Fruit fly (Drosophila melanogaster) whole organism, embryonic: Measurements from ENCODE around the gene Mst57Db.

Experiments
- Aef1 ChIP-seq: fragments of 200-800 bp; sonication (Bioruptor generic); IDR thresholded peaks from 3 replicates; pipeline ENCODE4 v1.3.6; 2022; ENCODE audit warnings: missing biosample characterization, missing genetic modification characterization
- BEAF-32 ChIP-seq: fragments of 200-800 bp; sonication (Bioruptor generic); optimal IDR thresholded peaks from 3 replicates; lab custom pipeline; 2017; ENCODE audit warnings: missing biosample characterization, missing genetic modification characterization, mild to moderate bottlenecking, moderate library complexity, missing genetic modification reagents
- Bteb2 ChIP-seq: fragments of 200-800 bp; sonication (Bioruptor generic); optimal IDR thresholded peaks from 2 replicates; lab custom pipeline; 2016; ENCODE audit warnings: missing biosample characterization, missing genetic modification characterization
- CG10321 ChIP-seq: fragments of 200-800 bp; sonication (Bioruptor generic); IDR thresholded peaks from 2 replicates; pipeline ENCODE4 v1.3.6; 2022; ENCODE audit warnings: missing biosample characterization, missing genetic modification characterization
- CG10462 ChIP-seq: fragments of 200-800 bp; sonication (Bioruptor generic); optimal IDR thresholded peaks from 2 replicates; lab custom pipeline; 2016; ENCODE audit warnings: missing biosample characterization, missing genetic modification characterization
- CG11085 ChIP-seq: fragments of 200-800 bp; sonication (Bioruptor generic); IDR thresholded peaks from 2 replicates; pipeline ENCODE4 v1.3.6; 2022; ENCODE audit warnings: missing biosample characterization, missing genetic modification characterization
- CG12155 ChIP-seq: fragments of 200-800 bp; sonication (Bioruptor generic); optimal IDR thresholded peaks from 3 replicates; lab custom pipeline; 2016; ENCODE audit warnings: missing biosample characterization, missing genetic modification characterization
- CG12391 ChIP-seq: fragments of 200-800 bp; sonication (Bioruptor generic); optimal IDR thresholded peaks from 3 replicates; lab custom pipeline; 2018; ENCODE audit warnings: missing biosample characterization, mild to moderate bottlenecking, missing genetic modification characterization, moderate library complexity
- CG13424 ChIP-seq: fragments of 200-800 bp; sonication (Bioruptor generic); optimal IDR thresholded peaks from 2 replicates; lab custom pipeline; 2019; ENCODE audit warnings: missing biosample characterization, mild to moderate bottlenecking, missing genetic modification characterization, moderate library complexity
- CG15514 ChIP-seq: fragments of 200-800 bp; sonication (Bioruptor generic); optimal IDR thresholded peaks from 3 replicates; lab custom pipeline; 2017; ENCODE audit warnings: missing biosample characterization, missing genetic modification characterization, mild to moderate bottlenecking, moderate library complexity, missing genetic modification reagents
- CG1602 ChIP-seq: fragments of 200-800 bp; sonication (Bioruptor generic); optimal IDR thresholded peaks from 3 replicates; lab custom pipeline; 2016; ENCODE audit warnings: missing biosample characterization, missing genetic modification characterization
- CG16863 ChIP-seq: fragments of 200-800 bp; sonication (Bioruptor generic); optimal IDR thresholded peaks from 3 replicates; lab custom pipeline; 2016; ENCODE audit warnings: missing biosample characterization, missing genetic modification characterization
- CG17328 ChIP-seq: fragments of 200-800 bp; sonication (Bioruptor generic); IDR thresholded peaks from 2 replicates; pipeline ENCODE4 v1.3.6; 2022; ENCODE audit warnings: missing biosample characterization, missing genetic modification characterization
- CG18476 ChIP-seq: fragments of 200-800 bp; sonication (Bioruptor generic); optimal IDR thresholded peaks from 2 replicates; lab custom pipeline; 2016; ENCODE audit warnings: missing biosample characterization, mild to moderate bottlenecking, missing genetic modification characterization
- CG2120 ChIP-seq: fragments of 200-800 bp; sonication (Bioruptor generic); optimal IDR thresholded peaks from 3 replicates; lab custom pipeline; 2016; ENCODE audit warnings: missing biosample characterization, missing genetic modification characterization
- CG3407 ChIP-seq: fragments of 200-800 bp; sonication (Bioruptor generic); optimal IDR thresholded peaks from 2 replicates; lab custom pipeline; 2018; ENCODE audit warnings: missing biosample characterization, mild to moderate bottlenecking, missing genetic modification characterization
- CG4617 ChIP-seq: fragments of 200-800 bp; sonication (Bioruptor generic); optimal IDR thresholded peaks from 3 replicates; lab custom pipeline; 2016; ENCODE audit warnings: missing biosample characterization, missing genetic modification characterization, borderline replicate concordance
- CG5180 ChIP-seq: fragments of 200-800 bp; sonication (Bioruptor generic); optimal IDR thresholded peaks from 3 replicates; lab custom pipeline; 2017; ENCODE audit warnings: missing biosample characterization, missing genetic modification characterization, mild to moderate bottlenecking, moderate library complexity, missing genetic modification reagents
- CG8388 ChIP-seq: fragments of 200-800 bp; sonication (Bioruptor generic); optimal IDR thresholded peaks from 2 replicates; lab custom pipeline; 2019; ENCODE audit warnings: missing biosample characterization, mild to moderate bottlenecking, missing genetic modification characterization, moderate library complexity
- CoRest ChIP-seq: fragments of 200-800 bp; sonication (Bioruptor generic); optimal IDR thresholded peaks from 3 replicates; lab custom pipeline; 2018; ENCODE audit warnings: missing biosample characterization, mild to moderate bottlenecking, missing genetic modification characterization, moderate library complexity
- Dp ChIP-seq: fragments of 200-800 bp; sonication (Bioruptor generic); optimal IDR thresholded peaks from 2 replicates; lab custom pipeline; 2018; ENCODE audit warnings: missing biosample characterization, mild to moderate bottlenecking, missing genetic modification characterization, moderate library complexity
- Dref ChIP-seq: fragments of 200-800 bp; sonication (Bioruptor generic); IDR thresholded peaks from 2 replicates; pipeline ENCODE4 v1.3.6; 2022; ENCODE audit warnings: missing biosample characterization, missing genetic modification characterization
- Elba2 ChIP-seq: fragments of 200-800 bp; sonication (Bioruptor generic); optimal IDR thresholded peaks from 3 replicates; lab custom pipeline; 2016; ENCODE audit warnings: missing biosample characterization, missing genetic modification characterization
- Fer2 ChIP-seq: fragments of 200-800 bp; sonication (Bioruptor generic); optimal IDR thresholded peaks from 2 replicates; lab custom pipeline; 2018; ENCODE audit warnings: missing biosample characterization, mild to moderate bottlenecking, missing genetic modification characterization, moderate library complexity
- Hmx ChIP-seq: fragments of 200-800 bp; sonication (Bioruptor generic); optimal IDR thresholded peaks from 2 replicates; lab custom pipeline; 2016; ENCODE audit warnings: missing biosample characterization, missing genetic modification characterization
- Hr51 ChIP-seq, 2 experiments: fragments of 200-800 bp; sonication (Bioruptor generic); optimal IDR thresholded peaks; 2 replicates in 1 of 2; 3 replicates in 1 of 2; lab custom pipeline; 2016 to 2018; ENCODE audit warnings: missing biosample characterization in 2 of 2, missing genetic modification characterization in 2 of 2, mild to moderate bottlenecking in 1 of 2, moderate library complexity in 1 of 2
- Lpt ChIP-seq: fragments of >200 bp; optimal IDR thresholded peaks from 2 replicates; lab custom pipeline; 2018; ENCODE audit warnings: missing biosample characterization, missing genetic modification characterization
- NC2α ChIP-seq: fragments of 200-800 bp; sonication (Bioruptor generic); optimal IDR thresholded peaks from 2 replicates; lab custom pipeline; 2016; ENCODE audit warnings: missing biosample characterization, missing genetic modification characterization
- Ptx1 ChIP-seq: fragments of 200-800 bp; sonication (Bioruptor generic); IDR thresholded peaks from 2 replicates; pipeline ENCODE4 v1.3.6; 2022; ENCODE audit warnings: missing biosample characterization, missing genetic modification characterization
- al ChIP-seq: fragments of 200-800 bp; sonication (Bioruptor generic); IDR thresholded peaks from 2 replicates; pipeline ENCODE4 v1.3.6; 2022; ENCODE audit warnings: missing biosample characterization, missing genetic modification characterization
- ato ChIP-seq: fragments of 200-800 bp; sonication (Bioruptor generic); IDR thresholded peaks from 2 replicates; pipeline ENCODE4 v1.3.6; 2022; ENCODE audit warnings: missing biosample characterization, missing genetic modification characterization; ENCODE audit not compliant: partially characterized antibody
- bbx ChIP-seq: fragments of 200-800 bp; sonication (Bioruptor generic); IDR thresholded peaks from 2 replicates; pipeline ENCODE4 v1.3.6; 2022; ENCODE audit warnings: missing biosample characterization, missing genetic modification characterization; ENCODE audit not compliant: partially characterized antibody
- cad ChIP-seq: fragments of >200 bp; optimal IDR thresholded peaks from 2 replicates; lab custom pipeline; 2017; ENCODE audit warnings: missing biosample characterization, missing genetic modification characterization
- chif ChIP-seq, 2 experiments: fragments of 200-800 bp; sonication (Bioruptor generic); optimal IDR thresholded peaks; 3 replicates each; lab custom pipeline; 2016; ENCODE audit warnings: missing biosample characterization in 2 of 2, missing genetic modification characterization in 2 of 2
- cwo ChIP-seq: fragments of 200-800 bp; sonication (Bioruptor generic); optimal IDR thresholded peaks from 3 replicates; lab custom pipeline; 2017; ENCODE audit warnings: missing biosample characterization, missing genetic modification characterization, mild to moderate bottlenecking, moderate library complexity, missing genetic modification reagents
- dan ChIP-seq: fragments of 200-800 bp; sonication (Bioruptor generic); IDR thresholded peaks from 2 replicates; pipeline ENCODE4 v1.3.6; 2022; ENCODE audit warnings: missing biosample characterization, missing genetic modification characterization
- danr ChIP-seq: fragments of 200-800 bp; sonication (Bioruptor generic); IDR thresholded peaks from 2 replicates; pipeline ENCODE4 v1.3.6; 2022; ENCODE audit warnings: missing biosample characterization, missing genetic modification characterization
- disco-r ChIP-seq: fragments of 200-800 bp; sonication (Bioruptor generic); optimal IDR thresholded peaks from 2 replicates; lab custom pipeline; 2016; ENCODE audit warnings: missing biosample characterization, missing genetic modification characterization
- dm ChIP-seq: fragments of 200-800 bp; sonication (Bioruptor generic); optimal IDR thresholded peaks from 3 replicates; lab custom pipeline; 2016; ENCODE audit warnings: missing biosample characterization, missing genetic modification characterization
- dmrt99B ChIP-seq: fragments of 200-800 bp; sonication (Bioruptor generic); optimal IDR thresholded peaks from 2 replicates; lab custom pipeline; 2018; ENCODE audit warnings: missing biosample characterization, mild to moderate bottlenecking, missing genetic modification characterization, moderate library complexity
- ewg ChIP-seq: fragments of 200-800 bp; sonication (Bioruptor generic); optimal IDR thresholded peaks from 3 replicates; lab custom pipeline; 2017; ENCODE audit warnings: mild to moderate bottlenecking, missing biosample characterization, missing genetic modification reagents, missing genetic modification characterization
- hkb ChIP-seq, 2 experiments: fragments of 200-800 bp in 1 of 2; fragments of >200 bp in 1 of 2; sonication (Bioruptor generic) in 1 of 2; IDR thresholded peaks in 1 of 2; optimal IDR thresholded peaks in 1 of 2; 2 replicates each; pipeline versions ENCODE4 v1.3.6 to Lab custom; 2017 to 2022; ENCODE audit warnings: missing biosample characterization in 1 of 2, missing genetic modification characterization in 1 of 2
- insv ChIP-seq, 2 experiments: fragments of 200-800 bp; sonication (Bioruptor generic); optimal IDR thresholded peaks; 3 replicates each; lab custom pipeline; 2016 to 2018; ENCODE audit warnings: missing biosample characterization in 2 of 2, missing genetic modification characterization in 2 of 2
- kah ChIP-seq: fragments of 200-800 bp; sonication (Bioruptor generic); optimal IDR thresholded peaks from 2 replicates; lab custom pipeline; 2018; ENCODE audit warnings: missing biosample characterization, mild to moderate bottlenecking, missing genetic modification characterization
- kay ChIP-seq: fragments of 200-800 bp; sonication (Bioruptor generic); optimal IDR thresholded peaks from 2 replicates; lab custom pipeline; 2016; ENCODE audit warnings: missing biosample characterization, missing genetic modification characterization
- ken ChIP-seq: fragments of 200-800 bp; sonication (Bioruptor generic); IDR thresholded peaks from 3 replicates; pipeline ENCODE4 v1.3.6; 2022; ENCODE audit warnings: missing biosample characterization, missing genetic modification characterization
- kni ChIP-seq: fragments of 200-800 bp; sonication (Bioruptor generic); optimal IDR thresholded peaks from 3 replicates; lab custom pipeline; 2017; ENCODE audit warnings: mild to moderate bottlenecking, missing biosample characterization, missing genetic modification reagents, missing genetic modification characterization
- run ChIP-seq: fragments of 200-800 bp; sonication (Bioruptor generic); optimal IDR thresholded peaks from 3 replicates; lab custom pipeline; 2018; ENCODE audit warnings: missing biosample characterization, mild to moderate bottlenecking, missing genetic modification characterization
- scrt ChIP-seq: fragments of 200-800 bp; sonication (Bioruptor generic); optimal IDR thresholded peaks from 2 replicates; lab custom pipeline; 2018; ENCODE audit warnings: missing biosample characterization, mild to moderate bottlenecking, missing genetic modification characterization, moderate library complexity
- tin ChIP-seq: fragments of 200-800 bp; sonication (Bioruptor generic); optimal IDR thresholded peaks from 3 replicates; lab custom pipeline; 2016; ENCODE audit warnings: missing biosample characterization, missing genetic modification characterization

The Mst57Db gene

DNA sequence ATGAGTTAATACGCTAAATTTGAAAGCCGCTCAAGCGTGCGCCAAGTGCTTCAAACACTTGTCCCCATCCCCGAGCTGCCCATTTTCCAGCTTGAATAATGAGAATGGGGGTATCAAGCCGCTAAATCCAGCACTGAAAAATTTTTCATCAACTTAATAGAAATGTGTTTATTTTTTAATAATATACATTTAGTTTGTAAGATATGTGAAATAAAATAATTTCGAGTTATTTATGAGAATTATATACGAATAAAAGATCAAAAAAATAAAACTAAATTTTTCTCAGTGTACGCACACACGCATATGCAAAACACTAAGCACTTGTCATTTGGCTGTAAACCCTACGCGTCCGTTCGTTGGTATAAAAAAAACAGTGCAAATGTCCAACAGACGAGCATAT lies 24.1 kb upstream of the Mst57Db start (continued):
- TF ChIP-seq BEAF-32 (GFP tag; lab: Kevin White, UChicago) = no peak
- TF ChIP-seq CG13424 (tag; lab: Kevin White, UChicago) = peak; percentile 18
- TF ChIP-seq CG16863 = no peak
- TF ChIP-seq ato (GFP tag; lab: Robert Waterston, UW) = no peak
- TF ChIP-seq NC2α (GFP tag; lab: Kevin White, UChicago) = no peak
- no peak for TF ChIP-seq Dp (GFP tag; lab: Kevin White, UChicago)
- no peak for TF ChIP-seq dm (GFP tag; lab: Kevin White, UChicago)
- no peak for TF ChIP-seq cad
- no peak for TF ChIP-seq disco-r (GFP tag; lab: Kevin White, UChicago)
- no peak for TF ChIP-seq run (tag; lab: Kevin White, UChicago)
- TF ChIP-seq CG1602 (GFP tag; lab: Kevin White, UChicago) = no peak
- no peak for TF ChIP-seq Fer2 (tag; lab: Kevin White, UChicago)
- TF ChIP-seq Ptx1 (GFP tag; lab: Robert Waterston, UW) = peak; percentile 16; the same call in 1 of the 2 replicates
- no peak for TF ChIP-seq kni (GFP tag; lab: Kevin White, UChicago)
- TF ChIP-seq cwo (GFP tag; lab: Kevin White, UChicago) = peak; percentile 25
- TF ChIP-seq dmrt99B = peak; percentile 35
- TF ChIP-seq CG8388 (GFP tag; lab: Kevin White, UChicago) = no peak
- no peak for TF ChIP-seq Hmx (GFP tag; lab: Kevin White, UChicago)
- no peak for TF ChIP-seq CG5180 (GFP tag; lab: Kevin White, UChicago)
- 0 out of 2 replicates have a peak, but pooled peaks have one; percentile 18 for TF ChIP-seq CG17328 (GFP tag; lab: Robert Waterston, UW)
- no peak for TF ChIP-seq Dref
- no peak for TF ChIP-seq chif (GFP tag; optimal IDR thresholded peaks at IDR 0.05; lab: Kevin White, UChicago)
- TF ChIP-seq CG15514 = peak; percentile 26
- 0 out of 2 replicates have a peak, but pooled peaks have one; percentile 7 for TF ChIP-seq danr (GFP tag; lab: Robert Waterston, UW)
- TF ChIP-seq Aef1 (GFP tag; lab: Robert Waterston, UW) = no peak
- TF ChIP-seq CG2120 (GFP tag; lab: Kevin White, UChicago) = no peak
- no peak for TF ChIP-seq CoRest (tag; lab: Kevin White, UChicago)
- no peak for TF ChIP-seq insv (GFP tag; optimal IDR thresholded peaks at IDR 0.05; lab: Kevin White, UChicago)
- TF ChIP-seq CG12155 (GFP tag; lab: Kevin White, UChicago) = no peak
- TF ChIP-seq CG10462 (GFP tag; lab: Kevin White, UChicago) = no peak
- TF ChIP-seq al = no peak
- no peak for TF ChIP-seq hkb (optimal IDR thresholded peaks at IDR 0.05; lab: Kevin White, UChicago)
- peak; percentile 51; the same call in 1 of the 2 replicates for TF ChIP-seq hkb (GFP tag; IDR thresholded peaks at IDR 0.05; lab: Robert Waterston, UW)
- TF ChIP-seq bbx (GFP tag; lab: Robert Waterston, UW) = no peak
- TF ChIP-seq Bteb2 = no peak
- no peak for TF ChIP-seq CG18476
- TF ChIP-seq dan (GFP tag; lab: Robert Waterston, UW) = no peak
- no peak for TF ChIP-seq ken (GFP tag; lab: Robert Waterston, UW)
- TF ChIP-seq CG3407 = no peak
- no peak for TF ChIP-seq CG11085
- TF ChIP-seq CG10321 (GFP tag; lab: Robert Waterston, UW) = no peak
- peak in 1 of 2 experiments; percentile 44 for TF ChIP-seq Hr51 (GFP tag; optimal IDR thresholded peaks at IDR 0.05; lab: Kevin White, UChicago)
- TF ChIP-seq Lpt (GFP tag; lab: Kevin White, UChicago) = no peak
- peak; percentile 12 for TF ChIP-seq ewg (GFP tag; lab: Kevin White, UChicago)
- TF ChIP-seq tin (GFP tag; lab: Kevin White, UChicago) = no peak
- TF ChIP-seq kay (GFP tag; lab: Kevin White, UChicago) = no peak
- TF ChIP-seq kah = no peak
- no peak for TF ChIP-seq CG4617 (GFP tag; lab: Kevin White, UChicago)
- no peak for TF ChIP-seq Elba2
- peak; percentile 14 for TF ChIP-seq scrt
- peak; percentile 3 for TF ChIP-seq CG12391 (tag; lab: Kevin White, UChicago)
